Worm (Caenorhabditis elegans) whole organism, late embryonic: ENCODE measurements around the gene C55C3.73.

Source experiments
- C08G9.2 ChIP-seq: sonication (generic microtip); optimal IDR thresholded peaks from 2 replicates; lab custom pipeline; 2016; ENCODE audit warnings: mild to moderate bottlenecking, missing genetic modification characterization, moderate library complexity, missing compliant biosample characterization
- K09A11.1 ChIP-seq: sonication (generic microtip); optimal IDR thresholded peaks from 2 replicates; lab custom pipeline; 2017; ENCODE audit warnings: antibody characterized with exemption, mild to moderate bottlenecking, missing genetic modification characterization, missing compliant biosample characterization; ENCODE audit not compliant: insufficient read depth
- ceh-14 ChIP-seq: sonication (generic microtip); optimal IDR thresholded peaks from 2 replicates; lab custom pipeline; 2016; ENCODE audit warnings: missing genotype, missing genetic modification characterization, missing compliant biosample characterization
- ceh-18 ChIP-seq: sonication (generic microtip); optimal IDR thresholded peaks from 2 replicates; lab custom pipeline; 2016; ENCODE audit warnings: missing genetic modification characterization, missing compliant biosample characterization
- ceh-19 ChIP-seq: fragments of 200-800 bp; sonication (Bioruptor generic); optimal IDR thresholded peaks from 2 replicates; lab custom pipeline; 2018; ENCODE audit warnings: mild to moderate bottlenecking, missing genetic modification characterization, missing compliant biosample characterization
- ceh-2 ChIP-seq: sonication (generic microtip); optimal IDR thresholded peaks from 2 replicates; lab custom pipeline; 2016; ENCODE audit warnings: missing genotype, missing genetic modification characterization, missing compliant biosample characterization
- ceh-24 ChIP-seq: sonication (generic microtip); optimal IDR thresholded peaks from 2 replicates; lab custom pipeline; 2016; ENCODE audit warnings: mild to moderate bottlenecking, missing genetic modification characterization, missing compliant biosample characterization
- ceh-34 ChIP-seq: sonication (generic microtip); optimal IDR thresholded peaks from 2 replicates; lab custom pipeline; 2016; ENCODE audit warnings: mild to moderate bottlenecking, missing genetic modification characterization, missing compliant biosample characterization
- ceh-45 ChIP-seq: fragments of 200-800 bp; sonication (Bioruptor generic); IDR thresholded peaks from 2 replicates; pipeline ENCODE4 v1.3.6; 2022; ENCODE audit warnings: missing genetic modification reagents, missing genetic modification characterization, missing compliant biosample characterization
- ceh-48 ChIP-seq: sonication (generic microtip); optimal IDR thresholded peaks from 2 replicates; lab custom pipeline; 2016; ENCODE audit warnings: missing genetic modification characterization, inconsistent platforms, missing compliant biosample characterization
- che-1 ChIP-seq: sonication (generic microtip); optimal IDR thresholded peaks from 2 replicates; lab custom pipeline; 2016; ENCODE audit warnings: mild to moderate bottlenecking, missing genetic modification characterization, missing compliant biosample characterization
- dve-1 ChIP-seq: sonication (generic microtip); optimal IDR thresholded peaks from 2 replicates; lab custom pipeline; 2017; ENCODE audit warnings: antibody characterized with exemption, mild to moderate bottlenecking, missing genetic modification characterization, missing compliant biosample characterization
- elt-2 ChIP-seq: sonication (generic microtip); optimal IDR thresholded peaks from 2 replicates; lab custom pipeline; 2016; ENCODE audit warnings: missing genetic modification reagents, missing genetic modification characterization, missing compliant biosample characterization
- hlh-6 ChIP-seq: sonication (generic microtip); optimal IDR thresholded peaks from 2 replicates; lab custom pipeline; 2016; ENCODE audit warnings: missing genotype, missing genetic modification characterization, missing compliant biosample characterization
- hlh-8 ChIP-seq: sonication (generic microtip); optimal IDR thresholded peaks from 2 replicates; lab custom pipeline; 2016; ENCODE audit warnings: missing genotype, missing genetic modification characterization, missing compliant biosample characterization
- lim-6 ChIP-seq: sonication (generic microtip); optimal IDR thresholded peaks from 2 replicates; lab custom pipeline; 2016; ENCODE audit warnings: missing genetic modification characterization, missing compliant biosample characterization
- nfya-1 ChIP-seq: sonication (generic microtip); optimal IDR thresholded peaks from 2 replicates; lab custom pipeline; 2017; ENCODE audit warnings: missing genetic modification characterization, mild to moderate bottlenecking, missing compliant biosample characterization, antibody characterized with exemption, moderate library complexity
- nhr-232 ChIP-seq: sonication (generic microtip); optimal IDR thresholded peaks from 2 replicates; lab custom pipeline; 2016; ENCODE audit warnings: missing genetic modification characterization, missing compliant biosample characterization
- npax-4 ChIP-seq: sonication (generic microtip); optimal IDR thresholded peaks from 2 replicates; lab custom pipeline; 2016; ENCODE audit warnings: missing genetic modification characterization, missing compliant biosample characterization
- pag-3 ChIP-seq: sonication (generic microtip); optimal IDR thresholded peaks from 2 replicates; lab custom pipeline; 2016; ENCODE audit warnings: missing compliant biosample characterization, missing genetic modification characterization, borderline replicate concordance
- pha-2 ChIP-seq: sonication (generic microtip); optimal IDR thresholded peaks from 2 replicates; lab custom pipeline; 2017; ENCODE audit warnings: mild to moderate bottlenecking, missing genetic modification characterization, missing compliant biosample characterization
- pros-1 ChIP-seq: fragments of 150-350 bp; optimal IDR thresholded peaks from 2 replicates; lab custom pipeline; 2014; ENCODE audit warnings: missing biosample characterization, missing genetic modification reagents, missing genetic modification characterization
- sdc-2 ChIP-seq: sonication (generic microtip); optimal IDR thresholded peaks from 2 replicates; lab custom pipeline; 2016; ENCODE audit warnings: missing genotype, missing genetic modification characterization, missing compliant biosample characterization
- tbx-7 ChIP-seq: sonication (generic microtip); optimal IDR thresholded peaks from 2 replicates; lab custom pipeline; 2016; ENCODE audit warnings: missing genotype, missing genetic modification characterization, missing compliant biosample characterization
- unc-42 ChIP-seq: sonication (generic microtip); optimal IDR thresholded peaks from 2 replicates; lab custom pipeline; 2016; ENCODE audit warnings: missing genotype, missing genetic modification characterization, missing compliant biosample characterization
- unc-55 ChIP-seq: sonication (generic microtip); optimal IDR thresholded peaks from 2 replicates; lab custom pipeline; 2017; ENCODE audit warnings: missing biosample characterization, missing genetic modification reagents, missing genetic modification characterization

C55C3.73 gene

DNA sequence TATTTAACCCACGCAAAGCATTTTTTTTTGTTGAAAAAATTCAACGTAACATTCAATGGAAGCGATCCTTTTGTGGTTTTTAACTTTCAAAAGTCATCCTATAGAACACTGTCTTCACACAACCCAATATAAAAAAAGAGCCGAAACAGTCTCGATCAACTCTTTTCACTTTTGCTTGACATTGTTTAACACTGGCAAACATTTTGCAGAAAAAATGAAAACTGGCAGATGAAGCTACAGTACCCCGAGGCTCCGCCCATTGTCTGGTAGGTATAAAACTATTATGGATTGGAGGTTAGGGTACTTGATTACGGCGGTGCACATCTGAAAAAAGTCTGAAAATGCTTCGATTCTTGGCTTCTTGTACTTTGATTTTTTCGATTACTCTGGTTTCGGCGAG, 31.5 kb upstream of the C55C3.73 start, which contains the start of gene cpg-18:
Gene cpg-18 (plus strand): TSS at position 301 of the 400 bp plus-strand sequence.
- TF ChIP-seq ceh-45 (GFP tag; lab: Robert Waterston, UW) (no peak), tbx-7 (tag; lab: Kevin White, UChicago) (no peak), unc-55 (GFP tag; lab: Kevin White, UChicago) (no peak), ceh-48 (no peak), dve-1 (tag; lab: Kevin White, UChicago) (no peak), pag-3 (tag; lab: Kevin White, UChicago) (no peak), lim-6 (tag; lab: Kevin White, UChicago) (no peak), che-1 (tag; lab: Kevin White, UChicago) (no peak), nhr-232 (tag; lab: Kevin White, UChicago) (no peak), hlh-6 (tag; lab: Kevin White, UChicago) (no peak), ceh-18 (tag; lab: Kevin White, UChicago) (no peak), pha-2 (tag; lab: Kevin White, UChicago) (no peak)

DNA sequence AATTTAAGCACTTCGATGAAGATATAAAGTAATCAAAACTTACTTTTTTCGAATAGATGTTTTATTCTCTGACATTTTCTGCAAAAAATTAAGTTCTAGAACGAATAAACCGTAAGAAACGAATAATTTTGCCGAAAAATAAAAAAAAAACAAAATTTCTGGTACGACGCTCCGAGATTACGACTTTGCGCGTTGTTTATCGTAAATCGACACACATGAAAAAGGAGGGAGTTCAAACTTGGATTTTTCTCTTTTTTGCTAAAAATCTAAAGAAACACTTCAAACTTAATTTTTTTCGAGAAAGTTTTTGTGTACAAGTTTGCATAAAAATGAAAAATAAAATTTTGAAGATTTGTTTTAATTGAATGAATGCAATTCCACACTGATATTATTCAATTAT, 28.3 kb upstream of the C55C3.73 start, which contains the start of gene H35B03.2:
Gene H35B03.2 (minus strand): TSS at position 78 of the 400 bp plus-strand sequence.
- TF ChIP-seq ceh-2 (tag; lab: Kevin White, UChicago), result no peak
- TF ChIP-seq K09A11.1 (tag; lab: Kevin White, UChicago), result peak; percentile 23
- peak; percentile 65 for TF ChIP-seq nfya-1 (tag; lab: Kevin White, UChicago)
- TF ChIP-seq sdc-2, result no peak

DNA sequence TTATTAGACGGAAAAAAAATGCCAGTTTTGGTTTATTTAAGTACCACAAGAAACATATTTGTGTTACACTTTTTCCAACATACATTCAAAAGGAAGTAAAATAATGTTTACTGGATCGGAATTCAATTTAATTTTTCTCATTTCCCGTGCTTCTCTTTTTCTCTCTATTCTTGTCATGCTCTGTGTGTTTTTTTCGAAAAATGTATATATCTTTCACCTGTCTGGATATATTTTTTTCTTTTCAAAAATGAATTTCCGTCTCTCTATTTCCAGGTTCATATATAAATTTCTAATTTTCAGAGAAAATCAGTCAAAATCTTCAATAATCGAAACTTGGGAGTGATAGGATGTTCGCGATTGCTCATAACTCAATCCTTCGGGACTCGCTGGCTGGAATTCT, 22.0 kb upstream of the C55C3.73 start, which contains the start of gene H35B03.1:
Gene H35B03.1 (plus strand): TSS at position 301 of the 400 bp plus-strand sequence.
- TF ChIP-seq unc-42 (tag; lab: Kevin White, UChicago) (peak; percentile 9), pha-2 (tag; lab: Kevin White, UChicago) (no peak), pros-1 (no peak), hlh-8 (tag; lab: Kevin White, UChicago) (no peak), pag-3 (tag; lab: Kevin White, UChicago) (no peak), ceh-48 (no peak)

DNA sequence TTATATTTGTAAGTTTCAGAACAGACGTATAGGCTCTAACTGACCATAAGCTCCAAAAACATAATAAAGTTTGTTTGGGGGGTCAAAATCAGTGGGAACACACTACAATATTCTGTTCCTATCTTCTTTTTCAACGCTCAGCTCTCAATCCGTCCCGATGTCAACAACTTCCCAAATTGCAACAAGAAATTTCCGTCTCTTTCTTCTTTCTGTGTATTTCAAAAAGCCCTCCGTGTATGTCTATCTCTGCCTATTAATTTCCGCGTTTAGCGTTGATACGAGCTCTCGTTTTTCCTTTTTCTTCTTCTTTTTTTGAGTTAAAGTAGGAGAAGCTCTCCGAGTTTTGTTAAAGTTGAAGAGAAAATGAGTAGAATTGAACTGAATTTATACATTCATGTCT, 20.4 kb upstream of the C55C3.73 start:
- TF ChIP-seq npax-4 (tag; lab: Kevin White, UChicago) (no peak), ceh-24 (no peak), C08G9.2 (tag; lab: Kevin White, UChicago) (no peak)

DNA sequence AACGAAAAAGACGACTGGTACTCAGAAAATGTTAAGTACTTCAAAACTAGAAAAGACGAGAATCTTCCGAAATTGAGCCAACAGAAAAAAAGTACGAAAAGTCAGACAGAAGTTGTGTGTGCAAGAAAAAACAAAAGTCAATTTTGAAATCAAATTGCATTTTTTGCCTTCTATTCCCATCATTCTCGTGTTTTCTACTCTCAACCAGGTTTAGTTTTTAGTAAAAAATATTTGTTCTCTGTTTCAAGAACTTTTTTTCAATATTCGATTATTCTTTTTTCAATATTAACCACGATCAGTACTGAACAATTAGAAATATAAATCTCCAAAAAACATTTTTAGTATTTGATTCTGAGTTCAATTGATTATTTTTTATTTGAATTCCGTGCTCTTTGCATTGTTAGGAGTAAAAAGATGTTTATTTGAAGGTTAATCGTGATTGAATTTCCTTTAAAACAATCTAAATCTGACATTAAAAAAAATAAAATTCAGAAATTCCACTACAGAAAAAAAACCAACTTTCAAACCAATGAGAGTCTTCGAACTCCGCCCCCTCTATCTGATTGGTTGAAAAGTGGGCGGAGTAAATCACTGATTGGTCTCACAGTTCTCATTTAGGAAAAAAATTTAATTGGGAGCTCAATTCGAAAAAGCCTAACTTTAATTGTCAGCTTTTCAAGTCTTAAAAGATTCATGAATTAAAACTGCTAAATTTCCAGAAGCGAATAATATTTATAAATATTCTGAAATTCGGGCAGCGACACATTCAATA, 12.3 kb upstream of the C55C3.73 start:
- TF ChIP-seq ceh-34 (tag; lab: Kevin White, UChicago), result no peak
- peak; percentile 97 for TF ChIP-seq nfya-1 (tag; lab: Kevin White, UChicago)
- TF ChIP-seq, all 69 proteins: peak for 1

DNA sequence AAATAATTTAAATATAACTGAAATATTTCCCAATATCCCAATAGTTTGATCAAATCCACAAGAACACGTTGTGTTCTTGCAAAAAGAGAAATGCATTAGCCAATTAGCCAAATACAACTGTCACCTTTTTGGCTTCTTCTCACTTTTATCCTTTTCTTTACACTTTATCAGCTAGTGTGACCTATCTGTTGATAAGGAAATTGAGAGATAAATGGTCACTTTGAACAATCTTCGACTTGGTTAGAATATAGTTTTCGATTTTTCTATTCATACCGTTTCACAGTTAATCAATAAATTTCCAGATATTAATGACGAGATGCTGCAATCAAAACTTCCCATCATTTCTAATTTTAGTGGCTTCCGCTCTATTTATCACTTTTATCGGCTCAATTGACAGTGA, 5.5 kb upstream of the C55C3.73 start, which contains the start of gene C55C3.1:
Gene C55C3.1 (plus strand): TSS at position 301 of the 400 bp plus-strand sequence.
- TF ChIP-seq ceh-34 (tag; lab: Kevin White, UChicago) (no peak), elt-2 (tag; lab: Kevin White, UChicago) (peak; percentile 20)

DNA sequence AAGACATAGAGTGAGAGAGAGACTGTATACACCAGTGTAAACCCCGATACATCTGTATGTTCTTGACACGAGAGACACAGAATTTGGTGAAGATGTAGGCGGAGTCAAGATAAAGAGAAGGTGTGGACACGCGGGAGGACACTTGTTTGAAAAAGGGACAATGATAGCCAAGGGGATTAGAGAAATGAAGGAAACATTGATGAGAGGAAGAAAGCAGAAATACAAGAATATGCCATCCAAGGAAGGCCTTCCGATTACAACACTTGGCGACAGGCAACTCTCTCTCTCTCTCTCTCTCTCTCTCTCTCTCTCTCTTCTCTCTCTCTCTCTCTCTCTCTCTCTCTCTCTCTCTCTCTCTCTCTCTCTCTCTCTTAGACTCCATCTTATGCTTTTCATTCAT, 3.4 kb upstream of the C55C3.73 start:
- TF ChIP-seq ceh-19 (GFP tag; lab: Kevin White, UChicago), result no peak
- TF ChIP-seq ceh-14 (tag; lab: Kevin White, UChicago), result no peak
- TF ChIP-seq ceh-2 (tag; lab: Kevin White, UChicago), result no peak
- TF ChIP-seq, all 69 proteins: peak for 0
